Worm (Caenorhabditis elegans): Measurements from ENCODE around the gene wdr-5.1.

wdr-5.1 gene

ce11 chrIII:3703397-3703796 lies 1.7 kb upstream of the wdr-5.1 start, which contains the start of gene C14B1.3 (continued):
- TF ChIP-seq ZK546.5 (tag; optimal IDR thresholded peaks at IDR 0.05) (no peak), ZK337.2 (GFP tag; IDR thresholded peaks at IDR 0.05) (no peak), zfp-2 (tag; optimal IDR thresholded peaks at IDR 0.05) (no peak), nhr-28 (tag; optimal IDR thresholded peaks at IDR 0.05) (peak; percentile 51), lin-38 (GFP tag; IDR thresholded peaks at IDR 0.05) (peak; percentile 59), Y48G9A.11 (GFP tag; IDR thresholded peaks at IDR 0.05) (no peak), lin-13 (GFP tag; optimal IDR thresholded peaks at IDR 0.05) (peak; percentile 2), spr-1 (tag; optimal IDR thresholded peaks at IDR 0.05) (no peak), hlh-30 (tag; optimal IDR thresholded peaks at IDR 0.05; ENCODE audit: insufficient read depth) (peak; percentile 93), ceh-28 (tag; optimal IDR thresholded peaks at IDR 0.05) (no peak), daf-16 (GFP tag; optimal IDR thresholded peaks at IDR 0.05) (no peak), daf-16 (tag; optimal IDR thresholded peaks at IDR 0.05) (peak; percentile 11), ces-1 (GFP tag; optimal IDR thresholded peaks at IDR 0.05) (no peak), pha-4 (GFP tag; IDR thresholded peaks at IDR 0.05) (no peak), pha-4 (tag; optimal IDR thresholded peaks at IDR 0.05) (peak; percentile 21), dve-1 (tag; optimal IDR thresholded peaks at IDR 0.05; ENCODE audit: insufficient read depth) (peak; percentile 76)

ce11 chrIII:3706586-3706985 lies 1.5 kb downstream of the wdr-5.1 start, which contains the start of gene dph-1:
TSS of gene dph-1 (plus strand) at chrIII:3706886.
- TF ChIP-seq gei-8 (GFP tag; optimal IDR thresholded peaks at IDR 0.05) (no peak), tag-97 (GFP tag; IDR thresholded peaks at IDR 0.05) (no peak), dve-1 (tag; optimal IDR thresholded peaks at IDR 0.05; ENCODE audit: insufficient read depth) (no peak), hlh-11 (tag; optimal IDR thresholded peaks at IDR 0.05) (no peak), nhr-102 (tag; optimal IDR thresholded peaks at IDR 0.05) (no peak), R02D3.7 (tag; optimal IDR thresholded peaks at IDR 0.05) (no peak), saeg-2 (GFP tag; IDR thresholded peaks at IDR 0.05) (no peak), tra-1 (GFP tag; IDR thresholded peaks at IDR 0.05) (no peak), dmd-9 (GFP tag; IDR thresholded peaks at IDR 0.05) (no peak), nhr-10 (tag; optimal IDR thresholded peaks at IDR 0.05) (no peak), D1046.2 (GFP tag; IDR thresholded peaks at IDR 0.05) (no peak), jun-1 (tag; optimal IDR thresholded peaks at IDR 0.05) (no peak), egl-27 (tag; optimal IDR thresholded peaks at IDR 0.05) (no peak), nhr-237 (tag; optimal IDR thresholded peaks at IDR 0.05) (no peak), nhr-48 (tag; optimal IDR thresholded peaks at IDR 0.05) (no peak), vab-7 (GFP tag; IDR thresholded peaks at IDR 0.05) (no peak), php-3 (GFP tag; IDR thresholded peaks at IDR 0.05) (no peak), arid-1 (GFP tag; conservative IDR thresholded peaks at IDR 0.05) (no peak), dmd-8 (GFP tag; IDR thresholded peaks at IDR 0.05) (no peak), F49E8.2 (tag; optimal IDR thresholded peaks at IDR 0.05; ENCODE audit: borderline replicate concordance) (no peak)

ce11 chrIII:3709030-3709429 lies 3.9 kb downstream of the wdr-5.1 start, which contains the start of gene alkb-8:
TSS of gene alkb-8 (plus strand) at chrIII:3709330.
- TF ChIP-seq php-3 (GFP tag; IDR thresholded peaks at IDR 0.05) (no peak), lsy-2 (tag; optimal IDR thresholded peaks at IDR 0.05) (no peak), mxl-3 (GFP tag; optimal IDR thresholded peaks at IDR 0.05) (no peak), hlh-30 (tag; optimal IDR thresholded peaks at IDR 0.05; ENCODE audit: insufficient read depth) (no peak), T20F7.1 (GFP tag; optimal IDR thresholded peaks at IDR 0.05) (no peak), F26F4.8 (GFP tag; conservative IDR thresholded peaks at IDR 0.05) (no peak), daf-19 (GFP tag; conservative IDR thresholded peaks at IDR 0.05) (no peak), T26A8.4 (GFP tag; IDR thresholded peaks at IDR 0.05) (no peak), nhr-237 (tag; optimal IDR thresholded peaks at IDR 0.05) (no peak), ctbp-1 (GFP tag; IDR thresholded peaks at IDR 0.05) (no peak), F10B5.3 (tag; optimal IDR thresholded peaks at IDR 0.05) (no peak)
